Worm (Caenorhabditis elegans) whole organism, young adult: ENCODE measurements around the gene cyk-7.

Source experiments
- B0035.1 ChIP-seq: sonication (generic microtip); optimal IDR thresholded peaks from 2 replicates; lab custom pipeline; 2016; ENCODE audit warnings: missing genetic modification characterization, mild to moderate bottlenecking, missing compliant biosample characterization, missing genotype, missing genetic modification reagents
- B0336.3 ChIP-seq: fragments of 200-800 bp; sonication (Bioruptor generic); IDR thresholded peaks from 2 replicates; pipeline ENCODE4 v1.3.6; 2022; ENCODE audit warnings: missing genetic modification characterization, missing compliant biosample characterization
- F10E7.11 ChIP-seq: sonication (generic microtip); optimal IDR thresholded peaks from 2 replicates; lab custom pipeline; 2017; ENCODE audit warnings: mild to moderate bottlenecking, missing genetic modification characterization, moderate library complexity, missing compliant biosample characterization
- F39B2.1 ChIP-seq: fragments of 200-800 bp; sonication (Bioruptor generic); IDR thresholded peaks from 2 replicates; pipeline ENCODE4 v1.3.6; 2022; ENCODE audit warnings: missing genetic modification reagents, missing genetic modification characterization, missing compliant biosample characterization
- F57C9.4 ChIP-seq: sonication (generic microtip); optimal IDR thresholded peaks from 2 replicates; lab custom pipeline; 2017; ENCODE audit warnings: mild to moderate bottlenecking, missing genetic modification characterization, missing compliant biosample characterization
- ZK185.1 ChIP-seq: sonication (generic microtip); optimal IDR thresholded peaks from 2 replicates; lab custom pipeline; 2016; ENCODE audit warnings: mild to moderate bottlenecking, missing genetic modification characterization, missing compliant biosample characterization; ENCODE audit not compliant: poor library complexity, severe bottlenecking
- athp-1 ChIP-seq: sonication (generic microtip); optimal IDR thresholded peaks from 2 replicates; lab custom pipeline; 2017; ENCODE audit warnings: mild to moderate bottlenecking, missing genetic modification characterization, missing compliant biosample characterization
- attf-3 ChIP-seq: fragments of 200-800 bp; sonication (Bioruptor generic); conservative IDR thresholded peaks from 2 replicates; pipeline ENCODE4 v1.3.6; 2022; ENCODE audit warnings: missing genetic modification reagents, missing genetic modification characterization, missing compliant biosample characterization
- ceh-40 ChIP-seq: fragments of 200-800 bp; sonication (Bioruptor generic); IDR thresholded peaks from 2 replicates; pipeline ENCODE4 v1.3.6; 2022; ENCODE audit warnings: missing genetic modification characterization, missing compliant biosample characterization
- ceh-58 ChIP-seq: fragments of 200-800 bp; sonication (Bioruptor generic); IDR thresholded peaks from 2 replicates; pipeline ENCODE4 v1.3.6; 2022; ENCODE audit warnings: missing genetic modification characterization, missing compliant biosample characterization
- dpff-1 ChIP-seq: sonication (generic microtip); optimal IDR thresholded peaks from 2 replicates; lab custom pipeline; 2017; ENCODE audit warnings: mild to moderate bottlenecking, missing genetic modification characterization, missing compliant biosample characterization
- dpl-1 ChIP-seq: fragments of 150-350 bp; optimal IDR thresholded peaks from 2 replicates; lab custom pipeline; 2014; ENCODE audit warnings: missing biosample characterization, missing genetic modification reagents, missing genetic modification characterization
- efl-1 ChIP-seq: fragments of 150-350 bp; optimal IDR thresholded peaks from 2 replicates; lab custom pipeline; 2014; ENCODE audit warnings: missing biosample characterization, missing genetic modification reagents, missing genetic modification characterization
- ekl-4 ChIP-seq: fragments of 200-800 bp; sonication (Bioruptor generic); IDR thresholded peaks from 2 replicates; pipeline ENCODE4 v1.3.6; 2022; ENCODE audit warnings: missing genetic modification reagents, missing genetic modification characterization, missing compliant biosample characterization
- gei-17 ChIP-seq: fragments of 200-800 bp; sonication (Bioruptor generic); optimal IDR thresholded peaks from 2 replicates; lab custom pipeline; 2018; ENCODE audit warnings: mild to moderate bottlenecking, missing genetic modification characterization, missing compliant biosample characterization
- hlh-12 ChIP-seq: sonication (generic microtip); optimal IDR thresholded peaks from 2 replicates; lab custom pipeline; 2016; ENCODE audit warnings: missing genetic modification characterization, missing compliant biosample characterization
- hlh-26 ChIP-seq: fragments of 200-800 bp; sonication (Bioruptor generic); conservative IDR thresholded peaks from 2 replicates; pipeline ENCODE4 v1.3.6; 2022; ENCODE audit warnings: missing genetic modification reagents, missing genetic modification characterization, missing compliant biosample characterization
- hmg-1.2 ChIP-seq: fragments of 200-800 bp; sonication (Bioruptor generic); IDR thresholded peaks from 2 replicates; pipeline ENCODE4 v1.3.6; 2022; ENCODE audit warnings: missing genetic modification reagents, missing genetic modification characterization, missing compliant biosample characterization
- hrde-1 ChIP-seq: sonication (generic microtip); optimal IDR thresholded peaks from 2 replicates; lab custom pipeline; 2016; ENCODE audit warnings: missing genetic modification characterization, mild to moderate bottlenecking, missing compliant biosample characterization, moderate library complexity, missing genotype, missing genetic modification reagents, borderline replicate concordance
- hsf-1 ChIP-seq: fragments of 200-800 bp; sonication (Bioruptor generic); IDR thresholded peaks from 2 replicates; pipeline ENCODE4 v1.3.6; 2022; ENCODE audit warnings: missing genetic modification reagents, missing genetic modification characterization, missing compliant biosample characterization
- lag-1 ChIP-seq: fragments of 200-800 bp; sonication (Bioruptor generic); IDR thresholded peaks from 2 replicates; pipeline ENCODE4 v1.3.6; 2022; ENCODE audit warnings: missing genetic modification reagents, missing genetic modification characterization, missing compliant biosample characterization
- let-607 ChIP-seq, 2 experiments: fragments of 200-800 bp in 1 of 2; sonication (Bioruptor generic) in 1 of 2; sonication (generic microtip) in 1 of 2; optimal IDR thresholded peaks; 2 replicates each; lab custom pipeline; 2016 to 2018; ENCODE audit warnings: mild to moderate bottlenecking in 2 of 2, missing compliant biosample characterization in 2 of 2, missing genetic modification characterization in 2 of 2, moderate library complexity in 2 of 2, missing genotype in 1 of 2
- lin-35 ChIP-seq, 3 experiments: fragments of 150-350 bp in 2 of 3; sonication (generic microtip) in 1 of 3; optimal IDR thresholded peaks; 2 replicates each; lab custom pipeline; 2014 to 2018; ENCODE audit warnings: missing biosample characterization in 3 of 3, missing genetic modification characterization in 3 of 3, missing genetic modification reagents in 3 of 3
- lin-54 ChIP-seq: fragments of 200-800 bp; sonication (Bioruptor generic); optimal IDR thresholded peaks from 2 replicates; lab custom pipeline; 2018; ENCODE audit warnings: mild to moderate bottlenecking, missing genetic modification characterization, missing compliant biosample characterization
- lsy-27 ChIP-seq: sonication (generic microtip); optimal IDR thresholded peaks from 2 replicates; lab custom pipeline; 2017; ENCODE audit warnings: missing genetic modification characterization, mild to moderate bottlenecking, missing compliant biosample characterization, antibody characterized with exemption, missing genotype, borderline replicate concordance; ENCODE audit not compliant: insufficient read depth
- madf-6 ChIP-seq: fragments of 200-800 bp; sonication (Bioruptor generic); IDR thresholded peaks from 2 replicates; pipeline ENCODE4 v1.3.6; 2022; ENCODE audit warnings: missing genetic modification reagents, missing genetic modification characterization, missing compliant biosample characterization
- mcd-1 ChIP-seq: fragments of 200-800 bp; sonication (Bioruptor generic); IDR thresholded peaks from 2 replicates; pipeline ENCODE4 v1.3.6; 2022; ENCODE audit warnings: missing genetic modification reagents, missing genetic modification characterization, missing compliant biosample characterization
- mel-28 ChIP-seq: sonication (generic microtip); optimal IDR thresholded peaks from 2 replicates; lab custom pipeline; 2016; ENCODE audit warnings: borderline replicate concordance, mild to moderate bottlenecking, missing genetic modification characterization, missing compliant biosample characterization
- nfya-1 ChIP-seq: sonication (generic microtip); optimal IDR thresholded peaks from 2 replicates; lab custom pipeline; 2017; ENCODE audit warnings: antibody characterized with exemption, missing compliant biosample characterization, missing genetic modification characterization, borderline replicate concordance; ENCODE audit not compliant: insufficient read depth
- nfyb-1 ChIP-seq: fragments of 200-800 bp; sonication (Bioruptor generic); IDR thresholded peaks from 2 replicates; pipeline ENCODE4 v1.3.6; 2022; ENCODE audit warnings: missing genetic modification reagents, missing genetic modification characterization, missing compliant biosample characterization
- nhr-179 ChIP-seq: sonication (generic microtip); optimal IDR thresholded peaks from 2 replicates; lab custom pipeline; 2016; ENCODE audit warnings: mild to moderate bottlenecking, missing genetic modification characterization, missing compliant biosample characterization
- nhr-80 ChIP-seq: sonication (generic microtip); optimal IDR thresholded peaks from 2 replicates; lab custom pipeline; 2016; ENCODE audit warnings: missing genetic modification characterization, missing compliant biosample characterization
- nhr-90 ChIP-seq: sonication (generic microtip); optimal IDR thresholded peaks from 2 replicates; lab custom pipeline; 2016; ENCODE audit warnings: missing genotype, mild to moderate bottlenecking, missing genetic modification characterization, missing compliant biosample characterization
- pha-4 ChIP-seq: fragments of 150-350 bp; sonication (generic microtip); optimal IDR thresholded peaks from 2 replicates; lab custom pipeline; 2014; ENCODE audit warnings: missing biosample characterization, missing genetic modification reagents, missing genetic modification characterization
- snpc-1.1 ChIP-seq: sonication (generic microtip); optimal IDR thresholded peaks from 2 replicates; lab custom pipeline; 2017; ENCODE audit warnings: missing genetic modification characterization, mild to moderate bottlenecking, missing compliant biosample characterization, antibody characterized with exemption, moderate library complexity, missing genotype, missing genetic modification reagents; ENCODE audit not compliant: insufficient read depth
- snpc-1.3 ChIP-seq: sonication (generic microtip); optimal IDR thresholded peaks from 2 replicates; lab custom pipeline; 2017; ENCODE audit warnings: missing genetic modification characterization, mild to moderate bottlenecking, missing compliant biosample characterization, antibody characterized with exemption, moderate library complexity, missing genotype, missing genetic modification reagents; ENCODE audit not compliant: insufficient read depth
- snpc-3.4 ChIP-seq: sonication (generic microtip); optimal IDR thresholded peaks from 2 replicates; lab custom pipeline; 2017; ENCODE audit warnings: missing genetic modification characterization, mild to moderate bottlenecking, missing compliant biosample characterization, antibody characterized with exemption, moderate library complexity, missing genotype, missing genetic modification reagents
- snpc-4 ChIP-seq, 5 experiments: fragments of 150-350 bp in 1 of 5; sonication (generic microtip) in 4 of 5; optimal IDR thresholded peaks; 2 replicates each; lab custom pipeline; 2014 to 2018; ENCODE audit warnings: missing genetic modification characterization in 5 of 5, missing biosample characterization in 3 of 5, antibody characterized with exemption in 2 of 5, mild to moderate bottlenecking in 2 of 5, missing compliant biosample characterization in 2 of 5, missing genotype in 2 of 5, moderate library complexity in 2 of 5, missing genetic modification reagents in 1 of 5
- somi-1 ChIP-seq: fragments of 200-800 bp; sonication (Bioruptor generic); optimal IDR thresholded peaks from 2 replicates; lab custom pipeline; 2018; ENCODE audit warnings: mild to moderate bottlenecking, missing genetic modification characterization, missing compliant biosample characterization
- sptf-2 ChIP-seq: fragments of 200-800 bp; sonication (Bioruptor generic); optimal IDR thresholded peaks from 2 replicates; lab custom pipeline; 2018; ENCODE audit warnings: mild to moderate bottlenecking, missing genetic modification characterization, missing compliant biosample characterization
- tbp1 ChIP-seq: fragments of 200-800 bp; sonication (Bioruptor generic); optimal IDR thresholded peaks from 2 replicates; lab custom pipeline; 2018; ENCODE audit warnings: mild to moderate bottlenecking, missing genetic modification characterization, missing compliant biosample characterization
- unc-130 ChIP-seq: sonication (generic microtip); optimal IDR thresholded peaks from 2 replicates; lab custom pipeline; 2016; ENCODE audit warnings: missing genetic modification reagents, missing genetic modification characterization, missing compliant biosample characterization
- xnd-1 ChIP-seq: sonication (generic microtip); optimal IDR thresholded peaks from 2 replicates; lab custom pipeline; 2016; ENCODE audit warnings: missing genotype, missing genetic modification reagents, missing genetic modification characterization, missing compliant biosample characterization
- ztf-18 ChIP-seq: sonication (generic microtip); optimal IDR thresholded peaks from 2 replicates; lab custom pipeline; 2016; ENCODE audit warnings: missing genotype, mild to moderate bottlenecking, missing genetic modification characterization, missing compliant biosample characterization
- ztf-25 ChIP-seq: fragments of 200-800 bp; sonication (Bioruptor generic); IDR thresholded peaks from 2 replicates; pipeline ENCODE4 v1.3.6; 2022; ENCODE audit warnings: missing genetic modification reagents, missing genetic modification characterization, missing compliant biosample characterization
- ztf-28 ChIP-seq: fragments of 200-800 bp; sonication (Bioruptor generic); IDR thresholded peaks from 2 replicates; pipeline ENCODE4 v1.3.6; 2022; ENCODE audit warnings: missing genetic modification reagents, missing genetic modification characterization, missing compliant biosample characterization
- ztf-3 ChIP-seq: fragments of 200-800 bp; sonication (Bioruptor generic); optimal IDR thresholded peaks from 2 replicates; lab custom pipeline; 2018; ENCODE audit warnings: mild to moderate bottlenecking, missing genetic modification characterization, missing compliant biosample characterization

The cyk-7 gene

DNA sequence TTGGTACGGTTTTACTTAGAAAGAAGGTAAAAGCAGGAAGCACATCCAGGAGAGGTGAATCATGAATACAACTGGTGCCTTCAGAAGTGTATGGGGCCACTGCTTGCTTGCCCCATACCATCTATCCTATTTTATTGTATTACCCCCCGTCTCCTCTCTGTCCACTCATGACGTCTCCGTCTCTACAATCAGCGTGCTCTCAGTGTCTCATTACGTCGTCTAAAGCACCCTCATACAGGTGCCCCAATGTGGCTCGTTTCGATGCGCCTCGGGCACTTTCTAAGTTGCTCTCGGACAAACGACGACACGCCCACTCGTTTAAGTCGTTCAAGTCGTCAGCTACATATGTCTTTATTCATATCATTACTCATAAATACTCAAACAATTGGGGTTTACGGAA, 28.8 kb upstream of the cyk-7 start:
- TF ChIP-seq attf-3 (no peak), lin-54 (GFP tag; lab: Kevin White, UChicago) (no peak), somi-1 (GFP tag; lab: Kevin White, UChicago) (no peak), nhr-80 (no peak), hlh-12 (tag; lab: Kevin White, UChicago) (no peak), B0035.1 (tag; lab: Kevin White, UChicago) (no peak), sptf-2 (no peak), hrde-1 (tag; lab: Kevin White, UChicago) (peak; percentile 61), hsf-1 (GFP tag; lab: Robert Waterston, UW) (peak; percentile 65; the same call in 1 of the 2 replicates), let-607 (tag; optimal IDR thresholded peaks at IDR 0.05; lab: Kevin White, UChicago) (no peak), ceh-40 (GFP tag; lab: Robert Waterston, UW) (no peak), ZK185.1 (tag; lab: Kevin White, UChicago) (no peak), ztf-3 (GFP tag; lab: Kevin White, UChicago) (no peak), B0336.3 (GFP tag; lab: Robert Waterston, UW) (no peak; the same call in 1 of the 2 replicates), unc-130 (GFP tag; lab: Kevin White, UChicago) (no peak), gei-17 (no peak), tbp1 (peak; percentile 30), mel-28 (tag; lab: Kevin White, UChicago) (no peak), snpc-4 (GFP tag; optimal IDR thresholded peaks at IDR 0.05; lab: Kevin White, UChicago) (no peak), snpc-4 (tag; optimal IDR thresholded peaks at IDR 0.05; lab: Kevin White, UChicago) (no peak), xnd-1 (no peak), pha-4 (tag; lab: Kevin White, UChicago) (no peak), ztf-25 (GFP tag; lab: Robert Waterston, UW) (no peak), snpc-3.4 (tag; lab: Kevin White, UChicago) (no peak), nfyb-1 (no peak), F57C9.4 (no peak), lin-35 (GFP tag; optimal IDR thresholded peaks at IDR 0.05; lab: Kevin White, UChicago) (no peak), dpff-1 (no peak), nhr-179 (no peak), ztf-28 (GFP tag; lab: Robert Waterston, UW) (no peak), ceh-58 (GFP tag; lab: Robert Waterston, UW) (no peak), madf-6 (peak; percentile 49), hlh-26 (GFP tag; lab: Robert Waterston, UW) (no peak), ztf-18 (tag; lab: Kevin White, UChicago) (peak; percentile 3), mcd-1 (GFP tag; lab: Robert Waterston, UW) (no peak), lsy-27 (no peak), F39B2.1 (GFP tag; lab: Robert Waterston, UW) (no peak), nhr-90 (no peak), lag-1 (GFP tag; lab: Robert Waterston, UW) (no peak), F10E7.11 (tag; lab: Kevin White, UChicago) (no peak), efl-1 (GFP tag; lab: Kevin White, UChicago) (no peak), snpc-1.1 (no peak), nfya-1 (tag; lab: Kevin White, UChicago) (no peak), snpc-1.3 (tag; lab: Kevin White, UChicago) (no peak), hmg-1.2 (GFP tag; lab: Robert Waterston, UW) (no peak), athp-1 (tag; lab: Kevin White, UChicago) (no peak), dpl-1 (GFP tag; lab: Kevin White, UChicago) (no peak), ekl-4 (0 out of 2 replicates have a peak, but pooled peaks have one; percentile 15)
